Worm (Caenorhabditis elegans) whole organism, L2 larva: ENCODE results near the gene ZK673.5.

Experiments
- F13H6.1 ChIP-seq: sonication (generic microtip); optimal IDR thresholded peaks from 2 replicates; lab custom pipeline; 2016; ENCODE audit warnings: missing genetic modification characterization, missing compliant biosample characterization
- R02D3.7 ChIP-seq: fragments of 150-350 bp; optimal IDR thresholded peaks from 2 replicates; lab custom pipeline; 2014; ENCODE audit warnings: missing biosample characterization, missing genetic modification characterization
- Y55F3AM.14 ChIP-seq: fragments of 200-800 bp; sonication (Bioruptor generic); optimal IDR thresholded peaks from 2 replicates; lab custom pipeline; 2018; ENCODE audit warnings: mild to moderate bottlenecking, missing genetic modification characterization, missing compliant biosample characterization
- ZK546.5 ChIP-seq: sonication (generic microtip); optimal IDR thresholded peaks from 2 replicates; lab custom pipeline; 2017; ENCODE audit warnings: missing biosample characterization, missing genetic modification characterization
- alr-1 ChIP-seq: fragments of 150-350 bp; optimal IDR thresholded peaks from 2 replicates; lab custom pipeline; 2014; ENCODE audit warnings: missing biosample characterization, missing genetic modification characterization
- aly-2 ChIP-seq: fragments of 150-350 bp; optimal IDR thresholded peaks from 2 replicates; lab custom pipeline; 2014; ENCODE audit warnings: missing biosample characterization, missing genetic modification characterization
- blmp-1 ChIP-seq: sonication (generic microtip); optimal IDR thresholded peaks from 2 replicates; lab custom pipeline; 2017; ENCODE audit warnings: missing genetic modification characterization, mild to moderate bottlenecking, missing compliant biosample characterization, antibody characterized with exemption, moderate library complexity; ENCODE audit not compliant: insufficient read depth
- crh-2 ChIP-seq: sonication (generic microtip); optimal IDR thresholded peaks from 2 replicates; lab custom pipeline; 2017; ENCODE audit warnings: missing biosample characterization, missing genetic modification characterization
- dmd-4 ChIP-seq: sonication (generic microtip); optimal IDR thresholded peaks from 2 replicates; lab custom pipeline; 2017; ENCODE audit warnings: missing biosample characterization, missing genetic modification characterization
- egl-27 ChIP-seq: sonication (generic microtip); optimal IDR thresholded peaks from 3 replicates; lab custom pipeline; 2017; ENCODE audit warnings: missing biosample characterization, missing genetic modification reagents, missing genetic modification characterization
- elt-1 ChIP-seq: fragments of 150-350 bp; optimal IDR thresholded peaks from 2 replicates; lab custom pipeline; 2014; ENCODE audit warnings: missing biosample characterization, missing genetic modification characterization
- fos-1 ChIP-seq: fragments of 150-350 bp; optimal IDR thresholded peaks from 2 replicates; lab custom pipeline; 2014; ENCODE audit warnings: missing biosample characterization, missing genetic modification characterization
- gmeb-1 ChIP-seq: fragments of 150-350 bp; optimal IDR thresholded peaks from 2 replicates; lab custom pipeline; 2014; ENCODE audit warnings: missing biosample characterization, missing genetic modification characterization
- lin-13 ChIP-seq: fragments of 150-350 bp; optimal IDR thresholded peaks from 2 replicates; lab custom pipeline; 2014; ENCODE audit warnings: missing biosample characterization, missing genetic modification reagents, missing genetic modification characterization
- lin-39 ChIP-seq: fragments of 150-350 bp; optimal IDR thresholded peaks from 2 replicates; lab custom pipeline; 2014; ENCODE audit warnings: missing biosample characterization, missing genetic modification reagents, missing genetic modification characterization
- lsy-2 ChIP-seq, 2 experiments: fragments of 150-350 bp in 1 of 2; sonication (generic microtip) in 1 of 2; optimal IDR thresholded peaks; 2 replicates each; lab custom pipeline; 2014 to 2017; ENCODE audit warnings: missing biosample characterization in 2 of 2, missing genetic modification characterization in 2 of 2
- mab-5 ChIP-seq: fragments of 150-350 bp; optimal IDR thresholded peaks from 2 replicates; lab custom pipeline; 2014; ENCODE audit warnings: missing biosample characterization, missing genetic modification characterization
- mdl-1 ChIP-seq, 2 experiments: fragments of 150-350 bp in 1 of 2; sonication (generic microtip) in 1 of 2; optimal IDR thresholded peaks; 2 replicates each; lab custom pipeline; 2017; ENCODE audit warnings: missing biosample characterization in 2 of 2, missing genetic modification characterization in 2 of 2
- nhr-10 ChIP-seq: sonication (generic microtip); optimal IDR thresholded peaks from 2 replicates; lab custom pipeline; 2017; ENCODE audit warnings: missing biosample characterization, missing genetic modification characterization
- nhr-11 ChIP-seq: fragments of 150-350 bp; optimal IDR thresholded peaks from 2 replicates; lab custom pipeline; 2014; ENCODE audit warnings: missing biosample characterization, missing genetic modification characterization
- nhr-12 ChIP-seq: fragments of 150-350 bp; optimal IDR thresholded peaks from 2 replicates; lab custom pipeline; 2014; ENCODE audit warnings: missing biosample characterization, missing genetic modification characterization
- nhr-129 ChIP-seq: fragments of 150-350 bp; optimal IDR thresholded peaks from 2 replicates; lab custom pipeline; 2014; ENCODE audit warnings: missing biosample characterization, missing genetic modification characterization
- nhr-21 ChIP-seq: fragments of 150-350 bp; optimal IDR thresholded peaks from 2 replicates; lab custom pipeline; 2014; ENCODE audit warnings: missing biosample characterization, missing genetic modification characterization
- nhr-23 ChIP-seq: fragments of 150-350 bp; optimal IDR thresholded peaks from 2 replicates; lab custom pipeline; 2014; ENCODE audit warnings: missing biosample characterization, missing genetic modification reagents, missing genetic modification characterization
- nhr-25 ChIP-seq: fragments of 150-350 bp; sonication (generic microtip); optimal IDR thresholded peaks from 3 replicates; lab custom pipeline; 2014; ENCODE audit warnings: missing biosample characterization, missing genetic modification characterization
- nhr-6 ChIP-seq: fragments of 150-350 bp; optimal IDR thresholded peaks from 2 replicates; lab custom pipeline; 2014; ENCODE audit warnings: missing biosample characterization, missing genetic modification characterization
- nhr-77 ChIP-seq: fragments of 150-350 bp; optimal IDR thresholded peaks from 2 replicates; lab custom pipeline; 2014; ENCODE audit warnings: missing biosample characterization, missing genetic modification characterization
- sem-4 ChIP-seq: fragments of 150-350 bp; optimal IDR thresholded peaks from 2 replicates; lab custom pipeline; 2014; ENCODE audit warnings: missing biosample characterization, missing genetic modification reagents, missing genetic modification characterization
- skn-1 ChIP-seq: sonication (generic microtip); optimal IDR thresholded peaks from 2 replicates; lab custom pipeline; 2017; ENCODE audit warnings: missing biosample characterization, missing genetic modification characterization
- sma-3 ChIP-seq: sonication (generic microtip); optimal IDR thresholded peaks from 2 replicates; lab custom pipeline; 2016; ENCODE audit warnings: missing genetic modification reagents, missing genetic modification characterization, missing compliant biosample characterization
- sma-9 ChIP-seq, 2 experiments: fragments of 150-350 bp in 1 of 2; sonication (generic microtip) in 1 of 2; optimal IDR thresholded peaks; 2 replicates each; lab custom pipeline; 2014 to 2016; ENCODE audit warnings: missing genetic modification characterization in 2 of 2, mild to moderate bottlenecking in 1 of 2, missing biosample characterization in 1 of 2, missing compliant biosample characterization in 1 of 2, missing genetic modification reagents in 1 of 2, moderate library complexity in 1 of 2
- snpc-4 ChIP-seq: fragments of 150-350 bp; optimal IDR thresholded peaks from 2 replicates; lab custom pipeline; 2014; ENCODE audit warnings: missing biosample characterization, missing genetic modification characterization
- unc-55 ChIP-seq: fragments of 150-350 bp; sonication (generic microtip); optimal IDR thresholded peaks from 3 replicates; lab custom pipeline; 2014; ENCODE audit warnings: missing biosample characterization, missing genetic modification reagents, missing genetic modification characterization
- unc-62 ChIP-seq: fragments of 150-350 bp; optimal IDR thresholded peaks from 2 replicates; lab custom pipeline; 2014; ENCODE audit warnings: missing biosample characterization, missing genetic modification reagents, missing genetic modification characterization
- ztf-1 ChIP-seq: fragments of 200-800 bp; sonication (Bioruptor generic); conservative IDR thresholded peaks from 2 replicates; pipeline ENCODE4 v1.3.6; 2022; ENCODE audit warnings: missing genetic modification characterization, missing compliant biosample characterization
- ztf-11 ChIP-seq: sonication (generic microtip); optimal IDR thresholded peaks from 2 replicates; lab custom pipeline; 2017; ENCODE audit warnings: missing biosample characterization, missing genetic modification characterization

ZK673.5 gene

ce11 chrII:10456979-10457378, 4.3 kb upstream of the ZK673.5 start, which contains the start of gene ZK673.11:
ZK673.11 (plus strand) TSS chrII:10457279.
- TF ChIP-seq ztf-11 (tag; lab: Kevin White, UChicago) (no peak), nhr-129 (tag; lab: Kevin White, UChicago) (no peak), lin-13 (GFP tag; lab: Kevin White, UChicago) (no peak), dmd-4 (no peak), nhr-10 (tag; lab: Kevin White, UChicago) (no peak), blmp-1 (tag; lab: Kevin White, UChicago) (no peak), crh-2 (no peak), fos-1 (no peak), R02D3.7 (no peak), sma-3 (GFP tag; lab: Kevin White, UChicago) (no peak)

ce11 chrII:10464230-10464920, 3.1 kb downstream of the ZK673.5 start, which contains the start of the genes ZK673.6 and sdz-37:
ZK673.6 (minus strand) TSS chrII:10464330.
sdz-37 (plus strand) TSS chrII:10464870.
- TF ChIP-seq ZK546.5 (no peak), unc-62 (GFP tag; lab: Kevin White, UChicago) (no peak), gmeb-1 (no peak), blmp-1 (tag; lab: Kevin White, UChicago) (no peak), ztf-1 (GFP tag; lab: Robert Waterston, UW) (no peak), fos-1 (no peak), nhr-77 (tag; lab: Kevin White, UChicago) (no peak), F13H6.1 (tag; lab: Kevin White, UChicago) (no peak), mdl-1 (tag; optimal IDR thresholded peaks at IDR 0.05; lab: Kevin White, UChicago) (no peak)

ce11 chrII:10466552-10466951, 5.2 kb downstream of the ZK673.5 start, which contains the start of gene tnc-2:
tnc-2 (plus strand) TSS chrII:10466852.
- TF ChIP-seq F13H6.1 (tag; lab: Kevin White, UChicago) (no peak), lsy-2 (tag; optimal IDR thresholded peaks at IDR 0.05; lab: Kevin White, UChicago) (no peak), alr-1 (tag; lab: Kevin White, UChicago) (no peak), nhr-12 (tag; lab: Kevin White, UChicago) (no peak), snpc-4 (tag; lab: Kevin White, UChicago) (no peak), nhr-10 (tag; lab: Kevin White, UChicago) (no peak), nhr-21 (no peak), crh-2 (no peak), Y55F3AM.14 (GFP tag; lab: Kevin White, UChicago) (no peak), unc-55 (no peak), gmeb-1 (no peak), egl-27 (tag; lab: Kevin White, UChicago) (no peak), nhr-23 (tag; lab: Kevin White, UChicago) (no peak), nhr-6 (tag; lab: Kevin White, UChicago) (no peak), sma-9 (GFP tag; optimal IDR thresholded peaks at IDR 0.05; lab: Kevin White, UChicago) (no peak), sma-9 (tag; optimal IDR thresholded peaks at IDR 0.05; lab: Kevin White, UChicago) (no peak), mab-5 (tag; lab: Kevin White, UChicago) (no peak), unc-62 (GFP tag; lab: Kevin White, UChicago) (no peak), sem-4 (no peak), aly-2 (tag; lab: Kevin White, UChicago) (no peak)
- TF ChIP-seq, all 48 proteins: peak for 0

DNA sequence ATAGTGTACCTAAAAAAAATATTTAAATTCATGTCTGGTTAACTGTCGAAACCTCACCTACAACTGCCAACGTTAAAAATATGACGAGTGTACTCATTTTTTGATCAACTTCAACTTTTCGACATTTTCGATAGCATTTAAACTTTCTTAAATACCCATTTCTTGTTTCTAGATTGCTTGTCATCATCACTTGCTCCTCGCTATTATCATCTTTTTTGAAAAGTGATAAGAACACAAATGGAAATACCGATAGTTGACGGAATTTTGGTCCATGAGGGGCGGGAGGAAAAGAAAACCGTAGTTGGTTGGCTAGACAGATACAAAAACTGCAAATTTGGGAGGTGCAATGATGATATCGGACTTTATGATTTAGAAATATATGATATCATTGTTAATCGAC, 8.9 kb downstream of the ZK673.5 start, which contains the start of gene clec-143:
Gene clec-143, minus strand, starts transcription at position 139 of the 400 bp plus-strand sequence.
- TF ChIP-seq ztf-11 (tag; lab: Kevin White, UChicago) = no peak
- TF ChIP-seq nhr-11 (tag; lab: Kevin White, UChicago) = no peak
- TF ChIP-seq elt-1 (tag; lab: Kevin White, UChicago) = no peak
- peak; percentile 78 for TF ChIP-seq skn-1 (tag; lab: Kevin White, UChicago)
- no peak for TF ChIP-seq crh-2
- TF ChIP-seq nhr-129 (tag; lab: Kevin White, UChicago) = no peak
- TF ChIP-seq fos-1 = peak; percentile 62
- TF ChIP-seq snpc-4 (tag; lab: Kevin White, UChicago) = no peak
- no peak for TF ChIP-seq lin-39
- no peak for TF ChIP-seq nhr-25 (tag; lab: Kevin White, UChicago)
- TF ChIP-seq unc-62 (GFP tag; lab: Kevin White, UChicago) = no peak
